Fruit fly (Drosophila melanogaster): Measurements from ENCODE around the gene CG6678.

Gene CG6678

dm6 chr3R:21870158-21870971 lies 16.5 kb upstream of the CG6678 start, which contains the start of gene CG31431 (continued):
- TF ChIP-seq CG32772 (GFP tag; IDR thresholded peaks at IDR 0.05): peak; percentile 97
- TF ChIP-seq CG3163 (GFP tag; optimal IDR thresholded peaks at IDR 0.05): peak; percentile 88
- TF ChIP-seq vfl (GFP tag; optimal IDR thresholded peaks at IDR 0.05): peak; percentile 96
- peak; percentile 98 for TF ChIP-seq PHDP (tag; optimal IDR thresholded peaks at IDR 0.05)
- TF ChIP-seq bowl (GFP tag; IDR thresholded peaks at IDR 0.05): peak; percentile 92
- TF ChIP-seq CG8089 (GFP tag; optimal IDR thresholded peaks at IDR 0.05): peak; percentile 95
- peak; percentile 95 for TF ChIP-seq Oaz (GFP tag; IDR thresholded peaks at IDR 0.05)
- peak; percentile 95 for TF ChIP-seq tx (GFP tag; optimal IDR thresholded peaks at IDR 0.05)
- TF ChIP-seq CG31365 (tag; optimal IDR thresholded peaks at IDR 0.05): peak; percentile 88
- TF ChIP-seq tap (tag; optimal IDR thresholded peaks at IDR 0.05): peak; percentile 97
- TF ChIP-seq CG3065 (GFP tag; optimal IDR thresholded peaks at IDR 0.05): peak; percentile 92
- peak; percentile 62 for TF ChIP-seq MESR4 (GFP tag; optimal IDR thresholded peaks at IDR 0.05)
- peak; percentile 88 for TF ChIP-seq ash1 (GFP tag; optimal IDR thresholded peaks at IDR 0.05)
- TF ChIP-seq Xbp1 (GFP tag; optimal IDR thresholded peaks at IDR 0.05): peak; percentile 97
- no peak for TF ChIP-seq bbx (GFP tag; IDR thresholded peaks at IDR 0.05; ENCODE audit: partially characterized antibody)
- TF ChIP-seq Adf1 (GFP tag; IDR thresholded peaks at IDR 0.05): peak; percentile 86
- peak; percentile 93 for TF ChIP-seq Gug (GFP tag; IDR thresholded peaks at IDR 0.05)
- TF ChIP-seq org-1 (GFP tag; optimal IDR thresholded peaks at IDR 0.05): peak; percentile 98
- TF ChIP-seq kah (GFP tag; optimal IDR thresholded peaks at IDR 0.05): peak; percentile 93
- TF ChIP-seq CG16813 (GFP tag; IDR thresholded peaks at IDR 0.05; ENCODE audit: partially characterized antibody): no peak
- peak; percentile 43 for TF ChIP-seq Kr (GFP tag; optimal IDR thresholded peaks at IDR 0.05)
- peak; percentile 98 for TF ChIP-seq Antp (GFP tag; optimal IDR thresholded peaks at IDR 0.05)
- peak; percentile 93 for TF ChIP-seq CG8388 (GFP tag; optimal IDR thresholded peaks at IDR 0.05)
- TF ChIP-seq Bdp1 (GFP tag; optimal IDR thresholded peaks at IDR 0.05): peak; percentile 88
- peak; percentile 94 for TF ChIP-seq Mes4 (GFP tag; optimal IDR thresholded peaks at IDR 0.05)
- peak; percentile 98 for TF ChIP-seq CG8924 (tag; optimal IDR thresholded peaks at IDR 0.05)
- TF ChIP-seq CG14965 (GFP tag; optimal IDR thresholded peaks at IDR 0.05; ENCODE audit: borderline replicate concordance): peak; percentile 85
- TF ChIP-seq CG6254 (GFP tag; optimal IDR thresholded peaks at IDR 0.05): peak; percentile 89
- TF ChIP-seq CG7745 (tag; optimal IDR thresholded peaks at IDR 0.05): peak; percentile 73
- peak; percentile 94 for TF ChIP-seq CG13123 (GFP tag; optimal IDR thresholded peaks at IDR 0.05)
- peak; percentile 95 for TF ChIP-seq Atf3 (GFP tag; optimal IDR thresholded peaks at IDR 0.05)
- TF ChIP-seq Chrac-16 (GFP tag; optimal IDR thresholded peaks at IDR 0.05): peak; percentile 96
- peak; percentile 94 for TF ChIP-seq CG6272 (GFP tag; IDR thresholded peaks at IDR 0.05)
- TF ChIP-seq BEAF-32 (GFP tag; optimal IDR thresholded peaks at IDR 0.05): peak; percentile 16
- TF ChIP-seq Sry-δ (GFP tag; optimal IDR thresholded peaks at IDR 0.05): peak; percentile 78
- peak; percentile 98 for TF ChIP-seq CG13296 (GFP tag; optimal IDR thresholded peaks at IDR 0.05)
- TF ChIP-seq CkIIα-i1 (GFP tag; IDR thresholded peaks at IDR 0.05): peak; percentile 84
- TF ChIP-seq CG12104 (GFP tag; optimal IDR thresholded peaks at IDR 0.05): peak; percentile 95
- TF ChIP-seq ac (GFP tag; optimal IDR thresholded peaks at IDR 0.05): peak; percentile 88
- peak; percentile 95 for TF ChIP-seq Poxn (GFP tag; IDR thresholded peaks at IDR 0.05)
- TF ChIP-seq CG2889 (GFP tag; IDR thresholded peaks at IDR 0.05): peak; percentile 94
- no peak for TF ChIP-seq hkb (optimal IDR thresholded peaks at IDR 0.05)
- peak; percentile 98 for TF ChIP-seq hkb (GFP tag; IDR thresholded peaks at IDR 0.05)
- TF ChIP-seq Fer1 (GFP tag; optimal IDR thresholded peaks at IDR 0.05): peak; percentile 98
- TF ChIP-seq ro (GFP tag; IDR thresholded peaks at IDR 0.05): peak; percentile 93
- peak; percentile 13 for TF ChIP-seq CG9797 (GFP tag; optimal IDR thresholded peaks at IDR 0.05)
- TF ChIP-seq CG1602 (GFP tag; optimal IDR thresholded peaks at IDR 0.05): peak; percentile 95
- TF ChIP-seq hbn (GFP tag; IDR thresholded peaks at IDR 0.05; ENCODE audit: partially characterized antibody): no peak
- TF ChIP-seq CG16779 (GFP tag; IDR thresholded peaks at IDR 0.05): peak; percentile 96
- peak; percentile 98 for TF ChIP-seq CHES-1-like (GFP tag; optimal IDR thresholded peaks at IDR 0.05)
